Fruit fly (Drosophila melanogaster): Measurements from ENCODE around the gene CG10132.

Gene CG10132

DNA sequence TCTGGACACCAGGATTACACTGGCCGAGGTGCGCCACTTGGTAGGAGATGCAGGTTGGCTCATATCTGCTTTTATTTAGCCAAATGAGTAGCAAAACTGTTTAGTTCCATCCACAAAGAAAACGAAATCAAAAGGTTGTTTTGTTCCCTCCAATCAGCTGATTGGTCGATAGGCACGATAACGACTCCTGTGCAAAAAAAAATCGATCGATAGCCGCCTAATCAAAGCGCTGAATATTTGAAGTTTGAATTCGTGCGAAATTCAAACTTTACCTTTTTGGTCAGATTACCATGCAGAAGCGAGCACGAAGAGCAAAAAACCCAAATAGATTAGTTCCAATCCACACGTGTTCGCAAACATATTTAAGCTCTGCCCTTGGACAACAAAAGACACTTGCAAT lies 34.1 kb upstream of the CG10132 start, which contains the start of the genes CG10195 and CG13084:
TSS of gene CG10195 (minus strand) at position 167 of the 400 bp plus-strand sequence.
TSS of gene CG13084 (plus strand) at position 392 of the 400 bp plus-strand sequence.
- no peak for TF ChIP-seq CG12605 (GFP tag; IDR thresholded peaks at IDR 0.05)

dm6 chr2L:19487190-19487589 lies 31.4 kb upstream of the CG10132 start, which contains the start of gene CG13083:
TSS of gene CG13083 (plus strand) at chr2L:19487490.
- TF ChIP-seq fd96Ca (GFP tag; IDR thresholded peaks at IDR 0.05) = no peak
- no peak for TF ChIP-seq CG8159 (tag; optimal IDR thresholded peaks at IDR 0.05)

- TF ChIP-seq CG32121 (GFP tag; IDR thresholded peaks at IDR 0.05) (peak; percentile 50), CG8301 (tag; optimal IDR thresholded peaks at IDR 0.05) (no peak), CG12605 (GFP tag; IDR thresholded peaks at IDR 0.05) (peak; percentile 61), CG4496 (GFP tag; IDR thresholded peaks at IDR 0.05) (peak; percentile 40; the same call in 1 of the 3 replicates), CG14655 (GFP tag; optimal IDR thresholded peaks at IDR 0.05) (no peak), CG34367 (tag; optimal IDR thresholded peaks at IDR 0.05) (no peak), CG13204 (GFP tag; optimal IDR thresholded peaks at IDR 0.05) (no peak)
Observed at dm6 chr2L:19489997-19490461, 28.6 kb upstream of the CG10132 start, which contains the start of the genes CG10194 and CG18094. TSS of gene CG10194 (minus strand) at chr2L:19490104. TSS of gene CG18094 (plus strand) at chr2L:19490262.

- TF ChIP-seq CG4496 (GFP tag; IDR thresholded peaks at IDR 0.05) (no peak), CG15710 (tag; optimal IDR thresholded peaks at IDR 0.05) (peak; percentile 70), gl (tag; optimal IDR thresholded peaks at IDR 0.05) (no peak), EcR (GFP tag; optimal IDR thresholded peaks at IDR 0.05) (peak; percentile 19), CG9948 (tag; optimal IDR thresholded peaks at IDR 0.05) (peak; percentile 43), CG32121 (GFP tag; IDR thresholded peaks at IDR 0.05) (peak; percentile 56; the same call in 1 of the 2 replicates)
Observed at dm6 chr2L:19492934-19493686, 25.5 kb upstream of the CG10132 start, which contains the start of the genes swm and Ctu2. TSS of gene swm (plus strand) at chr2L:19493251. TSS of gene Ctu2 (minus strand) at chr2L:19493253.

- no peak for TF ChIP-seq EcR (GFP tag; optimal IDR thresholded peaks at IDR 0.05)
- TF ChIP-seq CG17806 (tag; optimal IDR thresholded peaks at IDR 0.05) = no peak
- TF ChIP-seq D1 (tag; optimal IDR thresholded peaks at IDR 0.05) = no peak
- no peak for TF ChIP-seq CG12605 (GFP tag; IDR thresholded peaks at IDR 0.05)
- TF ChIP-seq rn (GFP tag; IDR thresholded peaks at IDR 0.05) = no peak
- no peak for TF ChIP-seq CG10348 (GFP tag; IDR thresholded peaks at IDR 0.05)
- no peak for TF ChIP-seq CG8159 (tag; optimal IDR thresholded peaks at IDR 0.05)
- TF ChIP-seq CG14655 (GFP tag; optimal IDR thresholded peaks at IDR 0.05) = no peak
- TF ChIP-seq gl (tag; optimal IDR thresholded peaks at IDR 0.05) = no peak
- TF ChIP-seq CG13204 (GFP tag; optimal IDR thresholded peaks at IDR 0.05) = no peak
Observed at dm6 chr2L:19497983-19498382, 20.6 kb upstream of the CG10132 start, which contains the start of gene Top3alpha. TSS of gene Top3alpha (plus strand) at chr2L:19498168.

dm6 chr2L:19506323-19506722 lies 12.3 kb upstream of the CG10132 start:
- TF ChIP-seq CG15710 (tag; optimal IDR thresholded peaks at IDR 0.05) = no peak
- no peak for TF ChIP-seq CG4496 (GFP tag; IDR thresholded peaks at IDR 0.05)
- TF ChIP-seq CG8159 (tag; optimal IDR thresholded peaks at IDR 0.05) = no peak
- TF ChIP-seq CG10348 (GFP tag; IDR thresholded peaks at IDR 0.05) = no peak
- TF ChIP-seq CG14655 (GFP tag; optimal IDR thresholded peaks at IDR 0.05) = no peak
- TF ChIP-seq fd96Ca (GFP tag; IDR thresholded peaks at IDR 0.05) = no peak
- no peak for TF ChIP-seq CG9948 (tag; optimal IDR thresholded peaks at IDR 0.05)
- no peak for TF ChIP-seq gl (tag; optimal IDR thresholded peaks at IDR 0.05)
- TF ChIP-seq EcR (GFP tag; optimal IDR thresholded peaks at IDR 0.05) = no peak
- TF ChIP-seq CG32121 (GFP tag; IDR thresholded peaks at IDR 0.05) = no peak
- TF ChIP-seq CG12605 (GFP tag; IDR thresholded peaks at IDR 0.05) = no peak
- no peak for TF ChIP-seq Snoo (tag; optimal IDR thresholded peaks at IDR 0.05)
- TF ChIP-seq CG13204 (GFP tag; optimal IDR thresholded peaks at IDR 0.05) = no peak
- TF ChIP-seq Ets98B (GFP tag; IDR thresholded peaks at IDR 0.05) = no peak
- TF ChIP-seq CG17806 (tag; optimal IDR thresholded peaks at IDR 0.05) = no peak
- TF ChIP-seq D1 (tag; optimal IDR thresholded peaks at IDR 0.05) = no peak
- TF ChIP-seq CG34367 (tag; optimal IDR thresholded peaks at IDR 0.05) = no peak

DNA sequence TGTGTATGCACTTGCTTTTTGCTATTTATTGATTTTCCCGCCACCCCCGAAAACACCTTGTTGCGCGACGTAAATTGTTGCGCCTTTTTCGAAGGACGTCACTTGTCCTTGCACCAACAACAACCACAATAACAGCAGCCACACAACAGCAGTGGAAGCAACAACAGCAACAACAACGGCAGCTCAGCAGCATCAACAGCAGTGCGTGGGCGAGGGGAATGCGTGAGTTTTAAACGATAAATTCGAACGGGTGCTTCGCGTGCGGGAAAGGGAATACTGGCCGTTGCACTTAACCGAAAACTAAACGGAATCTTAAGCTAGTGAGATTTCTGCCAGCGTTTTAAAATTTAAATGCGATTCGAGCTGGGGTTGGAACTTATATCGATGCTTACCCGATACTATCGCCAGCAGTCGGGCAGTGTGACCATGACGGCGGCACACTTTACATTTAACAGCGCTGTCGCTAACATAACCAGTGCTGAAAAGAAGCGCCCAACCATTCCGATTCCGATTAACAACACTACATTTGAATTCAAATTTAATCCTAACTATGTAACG lies 10.2 kb upstream of the CG10132 start, which contains the start of gene cyst:
TSS of gene cyst (minus strand) at position 404 of the 558 bp plus-strand sequence.
- TF ChIP-seq CG4496 (GFP tag; IDR thresholded peaks at IDR 0.05) = 0 out of 3 replicates have a peak, but pooled peaks have one; percentile 14
- TF ChIP-seq CG9948 (tag; optimal IDR thresholded peaks at IDR 0.05) = no peak
